Fruit fly (Drosophila melanogaster) whole organism, wandering third instar larva: ENCODE data around the gene lic.

Source experiments
- Hr83 ChIP-seq: fragments of 200-300 bp; sonication (Bioruptor generic); optimal IDR thresholded peaks from 2 replicates; lab custom pipeline; 2016; ENCODE audit warnings: missing biosample characterization, mild to moderate bottlenecking, missing genetic modification characterization, moderate library complexity; ENCODE audit not compliant: poor library complexity, severe bottlenecking
- Myc ChIP-seq: fragments of >200 bp; optimal IDR thresholded peaks from 2 replicates; lab custom pipeline; 2017
- OdsH ChIP-seq: fragments of 200-800 bp; sonication (Bioruptor generic); optimal IDR thresholded peaks from 2 replicates; lab custom pipeline; 2016; ENCODE audit warnings: missing biosample characterization, mild to moderate bottlenecking, missing genetic modification characterization
- Vsx2 ChIP-seq: fragments of 200-300, 225-300 bp; sonication (Bioruptor generic); optimal IDR thresholded peaks from 2 replicates; lab custom pipeline; 2018; ENCODE audit warnings: missing biosample characterization, missing genetic modification characterization; ENCODE audit not compliant: partially characterized antibody
- dl ChIP-seq, 2 experiments: fragments of 175-275, 200-275 bp in 1 of 2; fragments of 200-275 bp in 1 of 2; sonication (Bioruptor generic); optimal IDR thresholded peaks; lab custom pipeline; 2018; ENCODE audit warnings: mild to moderate bottlenecking in 2 of 2, missing biosample characterization in 2 of 2, missing genetic modification characterization in 2 of 2, moderate library complexity in 2 of 2; ENCODE audit not compliant: partially characterized antibody in 2 of 2, insufficient read depth in 1 of 2
- ey ChIP-seq: fragments of 200-800 bp; sonication (Bioruptor generic); optimal IDR thresholded peaks from 2 replicates; lab custom pipeline; 2016; ENCODE audit warnings: missing biosample characterization, missing genetic modification characterization
- h ChIP-seq: fragments of 200-800 bp; sonication (Bioruptor generic); optimal IDR thresholded peaks from 3 replicates; lab custom pipeline; 2016; ENCODE audit warnings: missing biosample characterization, mild to moderate bottlenecking, missing genetic modification characterization
- lola ChIP-seq: fragments of >200 bp; optimal IDR thresholded peaks from 2 replicates; lab custom pipeline; 2017; ENCODE audit warnings: missing biosample characterization, missing genetic modification characterization
- tai ChIP-seq: sonication (Bioruptor generic); optimal IDR thresholded peaks from 2 replicates; lab custom pipeline; 2016; ENCODE audit warnings: missing biosample characterization, missing genetic modification characterization
- usp ChIP-seq: fragments of >200 bp; optimal IDR thresholded peaks from 2 replicates; lab custom pipeline; 2017; ENCODE audit warnings: missing biosample characterization, missing genetic modification characterization

DNA sequence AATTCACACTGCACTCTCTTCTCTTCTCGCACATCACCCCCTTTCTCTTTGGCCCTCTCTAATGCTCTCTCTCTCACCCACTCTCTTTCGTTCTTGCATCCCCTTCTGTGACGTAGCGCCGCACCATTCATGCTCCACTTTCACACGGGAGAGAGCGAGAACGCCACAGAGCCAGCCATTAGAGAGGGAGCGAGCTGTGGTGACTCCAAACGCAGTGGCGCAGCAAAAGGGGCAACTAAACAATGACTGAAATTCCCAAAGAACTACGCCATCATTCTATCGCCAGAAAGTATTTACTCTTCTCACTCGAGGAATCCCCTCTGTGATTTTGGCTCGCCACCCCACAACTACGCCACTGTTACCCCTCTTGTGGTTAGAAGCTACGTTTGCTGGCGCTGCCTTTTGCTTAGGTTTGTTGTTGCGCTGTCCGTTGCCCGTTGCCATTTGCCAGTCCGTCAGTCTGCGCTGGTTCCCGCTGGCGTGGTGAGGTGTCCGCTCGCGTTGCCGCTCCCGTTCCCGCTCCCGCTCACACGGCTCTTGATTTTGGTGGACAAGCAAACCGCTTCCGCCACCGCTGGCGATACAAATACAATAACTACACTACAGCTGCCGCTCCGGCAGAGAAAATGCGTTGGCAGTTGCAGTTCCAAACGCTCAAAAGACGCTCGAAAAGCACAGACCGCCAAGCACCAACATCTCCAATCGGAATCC is 40.3 kb downstream of the lic start:
- TF ChIP-seq tai (GFP tag; lab: Kevin White, UChicago) (peak; percentile 98), dl (GFP tag; optimal IDR thresholded peaks at IDR 0.05; lab: Kevin White, UChicago; ENCODE audit: insufficient read depth in 1 of 2, partially characterized antibody in 2 of 2) (peak; percentile 85 to 94), OdsH (peak; percentile 99), lola (no peak), usp (no peak), Hr83 (peak; percentile 99), Myc (lab: Kevin White, UChicago) (no peak), ey (peak; percentile 99), h (GFP tag; lab: Kevin White, UChicago) (peak; percentile 99), Vsx2 (GFP tag; lab: Kevin White, UChicago) (peak; percentile 63)
